Worm (Caenorhabditis elegans): Measurements from ENCODE around the gene tba-4.

tba-4 gene

ce11 chrII:10950107-10950679 lies 31.7 kb downstream of the tba-4 start, which contains the start of gene gst-5 (continued):
- TF ChIP-seq unc-62 (GFP tag; optimal IDR thresholded peaks at IDR 0.05) (no peak), fkh-2 (tag; optimal IDR thresholded peaks at IDR 0.05) (no peak), R02D3.7 (tag; optimal IDR thresholded peaks at IDR 0.05) (no peak), ceh-28 (tag; optimal IDR thresholded peaks at IDR 0.05) (no peak), pqm-1 (tag; optimal IDR thresholded peaks at IDR 0.05) (peak; percentile 17), aly-2 (tag; optimal IDR thresholded peaks at IDR 0.05) (no peak), ZK546.5 (tag; optimal IDR thresholded peaks at IDR 0.05) (no peak), sea-2 (GFP tag; optimal IDR thresholded peaks at IDR 0.05) (no peak), elt-3 (tag; optimal IDR thresholded peaks at IDR 0.05) (no peak)

- TF ChIP-seq egl-5 (tag; optimal IDR thresholded peaks at IDR 0.05) (no peak), nhr-23 (tag; optimal IDR thresholded peaks at IDR 0.05) (no peak), ceh-28 (tag; optimal IDR thresholded peaks at IDR 0.05) (no peak), lin-15B (tag; optimal IDR thresholded peaks at IDR 0.05) (no peak), snpc-4 (tag; optimal IDR thresholded peaks at IDR 0.05) (no peak), nhr-237 (tag; optimal IDR thresholded peaks at IDR 0.05) (no peak), jun-1 (tag; optimal IDR thresholded peaks at IDR 0.05) (no peak)
Measured at ce11 chrII:10953065-10953464, 34.6 kb downstream of the tba-4 start, which contains the start of gene nos-1. Gene nos-1, minus strand, starts transcription at chrII:10953165.

ce11 chrII:10955114-10955513 lies 36.6 kb downstream of the tba-4 start:
- TF ChIP-seq elt-3 (tag; optimal IDR thresholded peaks at IDR 0.05) (no peak), nhr-25 (tag; optimal IDR thresholded peaks at IDR 0.05) (no peak), snpc-4 (tag; optimal IDR thresholded peaks at IDR 0.05) (no peak), zag-1 (tag; optimal IDR thresholded peaks at IDR 0.05) (no peak), jun-1 (tag; optimal IDR thresholded peaks at IDR 0.05) (no peak), daf-12 (tag; optimal IDR thresholded peaks at IDR 0.05) (no peak), mml-1 (tag; optimal IDR thresholded peaks at IDR 0.05) (no peak), aly-2 (tag; optimal IDR thresholded peaks at IDR 0.05) (no peak)

ce11 chrII:10956793-10957192 lies 38.3 kb downstream of the tba-4 start, which contains the start of gene R03D7.8:
Gene R03D7.8, minus strand, starts transcription at chrII:10956893.
- TF ChIP-seq eor-1 (tag; optimal IDR thresholded peaks at IDR 0.05), result no peak

ce11 chrII:10959138-10959537 lies 40.6 kb downstream of the tba-4 start:
- no peak for TF ChIP-seq nhr-77 (tag; optimal IDR thresholded peaks at IDR 0.05)
- TF ChIP-seq tbx-2 (tag; optimal IDR thresholded peaks at IDR 0.05), result no peak
- no peak for TF ChIP-seq nhr-11 (tag; optimal IDR thresholded peaks at IDR 0.05)
- TF ChIP-seq lin-39 (tag; optimal IDR thresholded peaks at IDR 0.05), result peak; percentile 51
- no peak for TF ChIP-seq lin-15B (tag; optimal IDR thresholded peaks at IDR 0.05)
- peak; percentile 16 for TF ChIP-seq unc-62 (GFP tag; optimal IDR thresholded peaks at IDR 0.05)
- TF ChIP-seq elt-1 (tag; optimal IDR thresholded peaks at IDR 0.05), result peak; percentile 90
- no peak for TF ChIP-seq nhr-76 (tag; optimal IDR thresholded peaks at IDR 0.05)
- no peak for TF ChIP-seq pqm-1 (tag; optimal IDR thresholded peaks at IDR 0.05)

- TF ChIP-seq ZK546.5 (tag; optimal IDR thresholded peaks at IDR 0.05) (no peak), fkh-10 (GFP tag; optimal IDR thresholded peaks at IDR 0.05) (no peak)
Measured at ce11 chrII:10959676-10960075, 41.2 kb downstream of the tba-4 start.

ce11 chrII:10964748-10965147 lies 46.2 kb downstream of the tba-4 start:
- no peak for TF ChIP-seq snpc-4 (tag; optimal IDR thresholded peaks at IDR 0.05)
- no peak for TF ChIP-seq fkh-2 (tag; optimal IDR thresholded peaks at IDR 0.05)
- no peak for TF ChIP-seq ztf-4 (tag; optimal IDR thresholded peaks at IDR 0.05)
- no peak for TF ChIP-seq fkh-10 (GFP tag; optimal IDR thresholded peaks at IDR 0.05)
- no peak for TF ChIP-seq nhr-237 (tag; optimal IDR thresholded peaks at IDR 0.05)

All from whole organism, L3 larva.